Worm (Caenorhabditis elegans) whole organism, L3 larva: Measurements from ENCODE around the gene tag-77.

Source experiments
- ZK546.5 ChIP-seq: sonication (generic microtip); optimal IDR thresholded peaks from 2 replicates; lab custom pipeline; 2017; ENCODE audit warnings: missing biosample characterization, missing genetic modification characterization
- ama-1 ChIP-seq: fragments of 150-350 bp; optimal IDR thresholded peaks from 2 replicates; lab custom pipeline; 2018
- ceh-16 ChIP-seq: sonication (generic microtip); optimal IDR thresholded peaks from 2 replicates; lab custom pipeline; 2017; ENCODE audit warnings: missing biosample characterization, missing genetic modification characterization
- egl-27 ChIP-seq: sonication (generic microtip); optimal IDR thresholded peaks from 4 replicates; lab custom pipeline; 2017; ENCODE audit warnings: missing biosample characterization, missing genetic modification reagents, missing genetic modification characterization
- elt-1 ChIP-seq: fragments of 150-350 bp; optimal IDR thresholded peaks from 2 replicates; lab custom pipeline; 2014; ENCODE audit warnings: missing biosample characterization, missing genetic modification characterization
- elt-2 ChIP-seq: sonication (generic microtip); optimal IDR thresholded peaks from 2 replicates; lab custom pipeline; 2016; ENCODE audit warnings: missing genetic modification reagents, mild to moderate bottlenecking, missing genetic modification characterization, missing compliant biosample characterization
- elt-3 ChIP-seq, 3 experiments: fragments of 150-350 bp in 1 of 3; sonication (generic microtip) in 2 of 3; optimal IDR thresholded peaks; 2 replicates in 2 of 3; 4 replicates in 1 of 3; lab custom pipeline; 2014 to 2017; ENCODE audit warnings: missing biosample characterization in 3 of 3, missing genetic modification characterization in 3 of 3
- eor-1 ChIP-seq, 2 experiments: fragments of 150-350 bp; optimal IDR thresholded peaks; 2 replicates each; lab custom pipeline; 2014 to 2018; ENCODE audit warnings: missing biosample characterization in 2 of 2, missing genetic modification characterization in 2 of 2
- fkh-10 ChIP-seq: sonication (generic microtip); optimal IDR thresholded peaks from 2 replicates; lab custom pipeline; 2017; ENCODE audit warnings: missing biosample characterization, missing genetic modification reagents, missing genetic modification characterization
- fkh-2 ChIP-seq: fragments of 150-350 bp; optimal IDR thresholded peaks from 2 replicates; lab custom pipeline; 2014; ENCODE audit warnings: missing biosample characterization, missing genetic modification reagents, missing genetic modification characterization
- fos-1 ChIP-seq: fragments of 150-350 bp; optimal IDR thresholded peaks from 2 replicates; lab custom pipeline; 2014; ENCODE audit warnings: missing biosample characterization, missing genetic modification characterization
- jun-1 ChIP-seq: fragments of 150-350 bp; optimal IDR thresholded peaks from 2 replicates; lab custom pipeline; 2014; ENCODE audit warnings: missing biosample characterization, missing genetic modification reagents, missing genetic modification characterization
- lsy-12 ChIP-seq: sonication (generic microtip); optimal IDR thresholded peaks from 2 replicates; lab custom pipeline; 2016; ENCODE audit warnings: mild to moderate bottlenecking, missing genetic modification characterization, missing compliant biosample characterization
- mdl-1 ChIP-seq: fragments of 150-350 bp; optimal IDR thresholded peaks from 2 replicates; lab custom pipeline; 2014; ENCODE audit warnings: missing biosample characterization, missing genetic modification characterization
- mml-1 ChIP-seq: fragments of 150-350 bp; sonication (generic microtip); optimal IDR thresholded peaks from 3 replicates; lab custom pipeline; 2014; ENCODE audit warnings: missing biosample characterization, missing genetic modification characterization
- nhr-23 ChIP-seq: fragments of 150-350 bp; optimal IDR thresholded peaks from 2 replicates; lab custom pipeline; 2014; ENCODE audit warnings: missing biosample characterization, missing genetic modification reagents, missing genetic modification characterization
- nhr-25 ChIP-seq: sonication (generic microtip); optimal IDR thresholded peaks from 2 replicates; lab custom pipeline; 2017; ENCODE audit warnings: missing biosample characterization, missing genetic modification characterization
- nhr-28 ChIP-seq: fragments of 150-350 bp; optimal IDR thresholded peaks from 2 replicates; lab custom pipeline; 2014; ENCODE audit warnings: missing biosample characterization, missing genetic modification characterization
- nhr-43 ChIP-seq: sonication (generic microtip); optimal IDR thresholded peaks from 2 replicates; lab custom pipeline; 2016; ENCODE audit warnings: mild to moderate bottlenecking, missing genetic modification characterization, missing compliant biosample characterization; ENCODE audit not compliant: poor library complexity, severe bottlenecking
- nhr-77 ChIP-seq: fragments of 150-350 bp; optimal IDR thresholded peaks from 2 replicates; lab custom pipeline; 2014; ENCODE audit warnings: missing biosample characterization, missing genetic modification characterization
- pqm-1 ChIP-seq: fragments of 150-350 bp; optimal IDR thresholded peaks from 2 replicates; lab custom pipeline; 2017; ENCODE audit warnings: missing biosample characterization, missing genetic modification characterization, inconsistent platforms
- skn-1 ChIP-seq: fragments of 150-350 bp; optimal IDR thresholded peaks from 2 replicates; lab custom pipeline; 2014; ENCODE audit warnings: missing biosample characterization, missing genetic modification characterization
- unc-39 ChIP-seq: sonication (generic microtip); optimal IDR thresholded peaks from 4 replicates; lab custom pipeline; 2017; ENCODE audit warnings: missing biosample characterization, missing genetic modification characterization
- unc-62 ChIP-seq: fragments of 150-350 bp; sonication (generic microtip); optimal IDR thresholded peaks from 4 replicates; lab custom pipeline; 2014; ENCODE audit warnings: missing biosample characterization, missing genetic modification reagents, missing genetic modification characterization
- zag-1 ChIP-seq: fragments of 150-350 bp; optimal IDR thresholded peaks from 2 replicates; lab custom pipeline; 2014; ENCODE audit warnings: missing biosample characterization, missing genetic modification characterization
- ztf-11 ChIP-seq: fragments of 150-350 bp; optimal IDR thresholded peaks from 2 replicates; lab custom pipeline; 2014; ENCODE audit warnings: missing biosample characterization, missing genetic modification characterization
- ztf-4 ChIP-seq: fragments of 150-350 bp; optimal IDR thresholded peaks from 2 replicates; lab custom pipeline; 2014; ENCODE audit warnings: missing biosample characterization, missing genetic modification characterization

tag-77 gene

DNA sequence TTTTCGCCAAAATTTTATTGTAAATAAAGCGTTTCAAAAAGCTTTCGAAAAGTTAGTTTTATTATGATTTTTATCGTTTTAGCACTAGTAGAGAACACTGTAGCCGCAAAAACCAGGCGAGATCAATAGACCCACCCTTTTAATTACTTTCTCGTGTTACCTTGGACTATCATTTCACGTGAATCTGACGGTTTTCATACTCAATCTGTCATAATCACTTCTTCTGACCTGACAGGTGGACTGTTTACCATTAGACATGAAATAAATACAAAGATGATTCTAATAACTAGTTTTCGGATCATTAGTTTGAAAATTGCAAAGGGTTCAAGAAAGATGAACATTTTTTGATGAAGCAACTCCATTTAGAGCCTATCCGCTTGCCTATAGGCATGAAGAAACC lies 47.3 kb downstream of the tag-77 start:
- TF ChIP-seq eor-1 (tag; optimal IDR thresholded peaks at IDR 0.05; lab: Kevin White, UChicago) (no peak), nhr-25 (peak; percentile 64), ztf-11 (tag; lab: Kevin White, UChicago) (no peak), nhr-43 (tag; lab: Kevin White, UChicago) (peak; percentile 11), nhr-23 (peak; percentile 70), unc-62 (GFP tag; lab: Kevin White, UChicago) (peak; percentile 80), egl-27 (tag; lab: Kevin White, UChicago) (peak; percentile 41), mml-1 (tag; lab: Kevin White, UChicago) (no peak), mdl-1 (tag; lab: Kevin White, UChicago) (peak; percentile 37)
- TF ChIP-seq, all 47 proteins: peak for 6

DNA sequence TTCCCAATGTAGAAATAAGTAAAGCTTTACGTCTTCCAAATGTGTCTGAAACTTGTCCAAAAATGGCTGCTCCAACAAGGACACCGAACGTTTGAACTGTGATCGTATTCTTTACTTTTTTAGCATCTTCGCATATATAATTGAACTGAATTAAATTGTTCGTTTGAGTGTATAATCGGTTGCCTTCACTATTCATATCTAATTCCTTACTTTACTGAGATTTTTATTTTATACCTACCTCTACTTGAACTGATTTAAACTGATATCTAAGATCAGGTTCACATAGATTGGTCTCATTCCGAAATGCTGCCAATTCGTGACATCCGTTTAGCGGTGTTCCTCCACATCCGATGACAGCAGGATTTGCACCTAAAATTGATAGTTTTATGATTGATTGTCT lies 48.0 kb downstream of the tag-77 start:
- TF ChIP-seq nhr-28 (tag; lab: Kevin White, UChicago) = no peak
- TF ChIP-seq fkh-2 = no peak
- TF ChIP-seq ama-1 = no peak
- TF ChIP-seq lsy-12 (tag; lab: Kevin White, UChicago) = no peak
- no peak for TF ChIP-seq ztf-4 (tag; lab: Kevin White, UChicago)
- no peak for TF ChIP-seq pqm-1 (tag; lab: Kevin White, UChicago)
- TF ChIP-seq skn-1 (tag; lab: Kevin White, UChicago) = no peak
- no peak for TF ChIP-seq fos-1 (tag; lab: Kevin White, UChicago)
- TF ChIP-seq ZK546.5 (tag; lab: Kevin White, UChicago) = no peak
- no peak for TF ChIP-seq zag-1 (tag; lab: Kevin White, UChicago)
- no peak for TF ChIP-seq elt-3 (tag; optimal IDR thresholded peaks at IDR 0.05; lab: Kevin White, UChicago)
- no peak for TF ChIP-seq nhr-23

DNA sequence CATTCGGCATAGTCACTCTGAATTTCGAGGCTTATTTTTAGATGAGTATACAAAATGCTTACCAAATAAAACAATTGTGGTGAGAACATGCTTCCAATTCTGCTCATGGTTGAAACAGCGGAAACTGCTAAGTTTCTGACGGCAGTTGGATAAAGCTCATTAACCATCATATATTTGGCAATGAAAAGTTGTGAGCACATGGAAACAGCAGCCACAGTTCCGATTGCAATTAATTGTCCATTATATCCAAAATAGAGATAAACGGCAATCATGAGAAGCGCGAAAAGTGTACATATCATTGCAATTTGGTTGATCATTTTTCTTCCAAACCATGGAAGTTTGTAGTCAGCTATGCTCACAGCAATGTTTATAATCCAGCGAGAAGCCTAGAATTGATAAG lies 49.2 kb downstream of the tag-77 start:
- TF ChIP-seq mdl-1 (tag; lab: Kevin White, UChicago) (no peak), ceh-16 (tag; lab: Kevin White, UChicago) (no peak)

DNA sequence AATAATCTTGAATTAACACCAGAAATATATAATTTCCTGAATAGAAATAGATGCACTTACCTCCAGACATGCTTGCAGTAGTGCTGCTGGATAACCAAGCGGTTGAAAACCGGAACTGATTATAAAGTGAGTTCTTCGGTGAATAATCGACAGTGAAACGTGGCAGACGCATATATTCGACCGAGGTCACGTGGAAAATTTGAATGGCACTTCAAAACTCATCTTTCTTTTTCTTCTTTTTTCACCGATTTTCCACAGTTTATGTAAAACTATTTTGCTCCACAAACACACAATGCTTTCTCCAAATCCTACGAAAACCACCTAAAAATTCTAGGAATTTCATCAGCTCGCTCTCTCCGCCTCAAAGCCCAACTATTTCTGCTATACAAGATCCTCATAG lies 50.1 kb downstream of the tag-77 start, which contains the start of gene ant-1.4:
Gene ant-1.4 (minus strand): TSS at position 101 of the 400 bp plus-strand sequence.
- TF ChIP-seq ama-1 (no peak), fkh-2 (no peak), elt-1 (no peak)

DNA sequence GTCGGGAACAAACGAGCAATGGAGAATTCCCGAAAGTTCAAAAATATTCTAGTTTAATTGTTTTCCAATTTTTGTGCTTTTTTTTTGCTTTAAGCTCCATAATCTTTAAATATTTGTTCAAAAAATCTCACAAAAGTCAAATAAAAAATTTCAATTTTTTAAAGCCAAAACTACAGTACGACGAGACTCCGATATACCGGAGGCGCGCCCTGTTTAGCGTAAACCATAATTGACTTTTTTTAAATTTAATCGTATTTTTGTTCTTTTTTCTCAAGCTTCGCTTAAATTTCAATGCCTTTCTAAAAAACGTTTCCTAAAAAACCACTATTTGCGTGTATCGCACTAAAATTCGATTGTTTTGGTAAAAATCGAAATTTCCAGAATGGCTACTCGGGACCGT lies 53.4 kb downstream of the tag-77 start, which contains the start of gene syx-4:
Gene syx-4 (plus strand): TSS at position 382 of the 400 bp plus-strand sequence.
- TF ChIP-seq mml-1 (tag; lab: Kevin White, UChicago) (no peak), mdl-1 (tag; lab: Kevin White, UChicago) (no peak), elt-1 (no peak), ztf-4 (tag; lab: Kevin White, UChicago) (no peak), unc-39 (no peak), jun-1 (tag; lab: Kevin White, UChicago) (no peak), fkh-2 (no peak), fkh-10 (GFP tag; lab: Kevin White, UChicago) (no peak)

DNA sequence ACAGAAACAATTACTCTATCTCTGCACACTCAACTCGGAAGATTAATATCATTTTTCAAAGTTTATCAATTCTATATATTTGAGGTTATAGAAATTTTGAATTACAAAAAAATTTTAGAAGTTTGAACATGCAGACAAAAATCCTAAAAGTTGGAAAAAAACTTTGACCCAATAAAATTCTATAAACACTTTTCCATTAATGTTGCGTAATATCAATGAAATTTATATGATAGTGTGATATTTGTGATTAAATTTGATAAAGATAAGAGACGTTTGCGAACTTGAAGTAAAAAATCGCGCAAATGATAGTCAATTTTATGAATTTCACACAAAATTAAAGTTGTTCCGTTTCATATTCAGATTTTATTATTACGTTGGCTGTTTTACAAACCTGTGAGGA lies 56.3 kb downstream of the tag-77 start:
- TF ChIP-seq nhr-77 (tag; lab: Kevin White, UChicago) = no peak
- TF ChIP-seq pqm-1 (tag; lab: Kevin White, UChicago) = peak; percentile 35
- peak; percentile 75 for TF ChIP-seq elt-2 (tag; lab: Kevin White, UChicago)
- no peak for TF ChIP-seq zag-1 (tag; lab: Kevin White, UChicago)
